Worm (Caenorhabditis elegans): Measurements from ENCODE around the gene C05G5.3.
A peak's percentile ranks its signal among the peaks of the same experiment; 100 is the strongest.

Gene C05G5.3

ce11 chrX:14783434-14784142, 31.8 kb upstream of the C05G5.3 start (continued):
- no peak for TF ChIP-seq C34B4.2 (tag; optimal IDR thresholded peaks at IDR 0.05)
- no peak for TF ChIP-seq lin-13 (GFP tag; optimal IDR thresholded peaks at IDR 0.05)
- peak; percentile 51 for TF ChIP-seq tbx-2 (tag; optimal IDR thresholded peaks at IDR 0.05)
- TF ChIP-seq nhr-77 (tag; optimal IDR thresholded peaks at IDR 0.05): no peak
- TF ChIP-seq snu-23 (GFP tag; optimal IDR thresholded peaks at IDR 0.05): peak; percentile 34
- TF ChIP-seq nhr-11 (tag; optimal IDR thresholded peaks at IDR 0.05): no peak
- TF ChIP-seq dsc-1 (tag; optimal IDR thresholded peaks at IDR 0.05): no peak
- TF ChIP-seq mep-1 (tag; optimal IDR thresholded peaks at IDR 0.05): no peak
- no peak for TF ChIP-seq alr-1 (tag; optimal IDR thresholded peaks at IDR 0.05; ENCODE audit: borderline replicate concordance)

ce11 chrX:14780176-14780575, 28.4 kb upstream of the C05G5.3 start:
- TF ChIP-seq skn-1 (tag; optimal IDR thresholded peaks at IDR 0.05): peak; percentile 18
- TF ChIP-seq ces-1 (GFP tag; optimal IDR thresholded peaks at IDR 0.05): no peak
- TF ChIP-seq nhr-20 (tag; optimal IDR thresholded peaks at IDR 0.05): peak; percentile 74
- no peak for TF ChIP-seq unc-30 (tag; optimal IDR thresholded peaks at IDR 0.05)
- TF ChIP-seq dsc-1 (tag; optimal IDR thresholded peaks at IDR 0.05): no peak
- no peak for TF ChIP-seq fkh-10 (GFP tag; optimal IDR thresholded peaks at IDR 0.05)
- no peak for TF ChIP-seq lin-39 (tag; optimal IDR thresholded peaks at IDR 0.05)
- TF ChIP-seq pag-3 (tag; optimal IDR thresholded peaks at IDR 0.05; ENCODE audit: borderline replicate concordance, insufficient read depth): no peak
- no peak for TF ChIP-seq sptf-1 (tag; optimal IDR thresholded peaks at IDR 0.05)
- TF ChIP-seq fkh-8 (tag; optimal IDR thresholded peaks at IDR 0.05): no peak
- TF ChIP-seq nhr-85 (tag): peak; percentile 82
- TF ChIP-seq jun-1 (tag; optimal IDR thresholded peaks at IDR 0.05): no peak
- TF ChIP-seq lin-13 (GFP tag; optimal IDR thresholded peaks at IDR 0.05): no peak
- no peak for TF ChIP-seq egl-27 (tag; optimal IDR thresholded peaks at IDR 0.05)
- peak; percentile 18; the same call in 1 of the 2 replicates for TF ChIP-seq nhr-19 (GFP tag; conservative IDR thresholded peaks at IDR 0.05)
- TF ChIP-seq Y116A8C.19 (tag; optimal IDR thresholded peaks at IDR 0.05; ENCODE audit: borderline replicate concordance): no peak
- peak in 1 of 2 experiments; percentile 8 for TF ChIP-seq lsy-2 (tag; optimal IDR thresholded peaks at IDR 0.05)
- no peak for TF ChIP-seq fos-1 (tag; optimal IDR thresholded peaks at IDR 0.05)
- TF ChIP-seq nhr-71 (tag; optimal IDR thresholded peaks at IDR 0.05): peak; percentile 61
- no peak for TF ChIP-seq alr-1 (tag; optimal IDR thresholded peaks at IDR 0.05; ENCODE audit: borderline replicate concordance)
- TF ChIP-seq ceh-88 (GFP tag; IDR thresholded peaks at IDR 0.05): no peak
- no peak for TF ChIP-seq ztf-11 (tag; optimal IDR thresholded peaks at IDR 0.05)
- TF ChIP-seq blmp-1 (tag; optimal IDR thresholded peaks at IDR 0.05): peak; percentile 61
- TF ChIP-seq sox-4 (tag; optimal IDR thresholded peaks at IDR 0.05): no peak
- TF ChIP-seq lin-15B (tag; optimal IDR thresholded peaks at IDR 0.05): no peak
- no peak for TF ChIP-seq xbp-1 (tag; optimal IDR thresholded peaks at IDR 0.05)
- no peak for TF ChIP-seq mep-1 (tag; optimal IDR thresholded peaks at IDR 0.05)
- TF ChIP-seq unc-98 (GFP tag; IDR thresholded peaks at IDR 0.05): no peak
- TF ChIP-seq rnt-1 (tag; optimal IDR thresholded peaks at IDR 0.05): no peak
- TF ChIP-seq nhr-84 (tag; optimal IDR thresholded peaks at IDR 0.05): no peak
- TF ChIP-seq snu-23 (GFP tag; optimal IDR thresholded peaks at IDR 0.05): peak; percentile 54
- no peak for TF ChIP-seq pax-3 (tag; optimal IDR thresholded peaks at IDR 0.05)
- no peak for TF ChIP-seq tlp-1 (tag; optimal IDR thresholded peaks at IDR 0.05)
- TF ChIP-seq dpl-1 (GFP tag; optimal IDR thresholded peaks at IDR 0.05): no peak
- TF ChIP-seq pqm-1 (tag; optimal IDR thresholded peaks at IDR 0.05): no peak
- peak; percentile 54 for TF ChIP-seq lin-14 (GFP tag; optimal IDR thresholded peaks at IDR 0.05)
- TF ChIP-seq C16A3.4 (tag; optimal IDR thresholded peaks at IDR 0.05): no peak
- no peak for TF ChIP-seq hlh-4 (tag; optimal IDR thresholded peaks at IDR 0.05)
- no peak for TF ChIP-seq hpl-2 (GFP tag; optimal IDR thresholded peaks at IDR 0.05)
- TF ChIP-seq aha-1 (tag; optimal IDR thresholded peaks at IDR 0.05): no peak
- TF ChIP-seq ceh-82 (tag; optimal IDR thresholded peaks at IDR 0.05): no peak
- no peak for TF ChIP-seq ets-5 (GFP tag; IDR thresholded peaks at IDR 0.05)
- TF ChIP-seq nhr-76 (tag; optimal IDR thresholded peaks at IDR 0.05): no peak
- no peak for TF ChIP-seq vab-15 (tag; optimal IDR thresholded peaks at IDR 0.05)
- TF ChIP-seq nhr-47 (tag; optimal IDR thresholded peaks at IDR 0.05): peak; percentile 20
- TF ChIP-seq isw-1 (GFP tag; IDR thresholded peaks at IDR 0.05): no peak
- TF ChIP-seq tbx-2 (tag; optimal IDR thresholded peaks at IDR 0.05): peak; percentile 61

All from whole organism, L1 larva.